Worm (Caenorhabditis elegans): Measurements from ENCODE around the gene F21C10.10.

The F21C10.10 gene

DNA sequence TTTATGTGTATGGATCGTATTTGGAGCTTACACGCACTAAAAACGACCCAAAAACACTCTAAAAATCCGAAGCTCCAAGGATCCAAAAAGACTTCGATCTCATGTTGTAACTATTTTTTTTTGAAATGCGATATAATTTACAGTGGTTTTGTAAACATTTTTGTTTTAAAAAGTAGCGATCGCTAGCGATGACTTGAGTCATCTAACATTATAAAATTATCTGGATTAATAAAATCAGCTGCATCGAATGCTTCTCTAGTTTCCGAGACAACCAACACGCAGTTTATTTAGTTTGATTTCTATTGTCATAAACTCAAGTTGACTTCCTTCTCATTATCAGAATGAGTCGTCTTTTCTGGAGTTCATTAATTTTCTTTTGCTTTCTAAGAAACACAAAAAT lies 36.0 kb downstream of the F21C10.10 start, which contains the start of gene F21C10.1:
F21C10.1 (plus strand) TSS at position 301 of the 400 bp plus-strand sequence.
- TF ChIP-seq pros-1 (tag; optimal IDR thresholded peaks at IDR 0.05) (no peak), lin-11 (tag; optimal IDR thresholded peaks at IDR 0.05) (no peak), nhr-232 (tag; optimal IDR thresholded peaks at IDR 0.05) (no peak), pax-1 (tag; optimal IDR thresholded peaks at IDR 0.05) (no peak), dmd-4 (tag; optimal IDR thresholded peaks at IDR 0.05; ENCODE audit: borderline replicate concordance) (no peak), tbx-2 (tag; optimal IDR thresholded peaks at IDR 0.05) (no peak), ztf-16 (tag; optimal IDR thresholded peaks at IDR 0.05) (no peak), rnt-1 (tag; optimal IDR thresholded peaks at IDR 0.05) (no peak), syd-9 (tag; optimal IDR thresholded peaks at IDR 0.05) (no peak), pag-3 (tag; optimal IDR thresholded peaks at IDR 0.05; ENCODE audit: borderline replicate concordance) (no peak), lim-6 (tag; optimal IDR thresholded peaks at IDR 0.05) (no peak), ref-2 (tag; optimal IDR thresholded peaks at IDR 0.05) (no peak), gmeb-2 (tag; optimal IDR thresholded peaks at IDR 0.05) (no peak), npax-4 (tag; optimal IDR thresholded peaks at IDR 0.05) (no peak), ceh-48 (tag; optimal IDR thresholded peaks at IDR 0.05) (no peak), odd-2 (tag; optimal IDR thresholded peaks at IDR 0.05) (no peak), ceh-34 (tag; optimal IDR thresholded peaks at IDR 0.05) (no peak), ama-1 (optimal IDR thresholded peaks at IDR 0.05) (no peak), ets-4 (tag; optimal IDR thresholded peaks at IDR 0.05) (no peak), T23F11.4 (GFP tag; optimal IDR thresholded peaks at IDR 0.05) (no peak)

DNA sequence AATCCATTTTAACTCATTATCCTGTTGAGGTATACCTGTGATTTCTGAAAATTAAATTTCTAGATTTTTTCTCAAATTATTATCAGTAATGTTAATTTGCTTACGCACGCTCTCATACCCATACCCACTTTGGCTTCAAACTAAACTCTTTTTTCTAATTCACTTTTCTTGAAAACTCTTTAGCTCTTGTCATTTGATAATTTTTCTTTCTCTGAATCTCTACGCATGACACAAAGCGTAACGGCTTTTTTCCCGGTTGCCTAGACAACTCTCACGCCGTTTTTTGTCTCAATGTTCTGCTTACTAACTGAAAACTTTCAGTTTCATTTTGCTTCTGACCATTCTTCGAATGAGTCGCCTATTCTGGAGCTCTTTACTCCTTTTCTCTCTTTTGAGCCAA lies 37.9 kb downstream of the F21C10.10 start, which contains the start of gene B0222.1:
B0222.1 (plus strand) TSS at position 306 of the 400 bp plus-strand sequence.
- TF ChIP-seq mec-3 (tag; optimal IDR thresholded peaks at IDR 0.05; ENCODE audit: borderline replicate concordance), result no peak
- TF ChIP-seq hlh-15 (tag; optimal IDR thresholded peaks at IDR 0.05), result no peak
- no peak for TF ChIP-seq hlh-6 (tag; optimal IDR thresholded peaks at IDR 0.05)
- TF ChIP-seq sox-2 (GFP tag; IDR thresholded peaks at IDR 0.05), result no peak
- TF ChIP-seq unc-55 (GFP tag; optimal IDR thresholded peaks at IDR 0.05), result no peak
- TF ChIP-seq nhr-232 (tag; optimal IDR thresholded peaks at IDR 0.05), result no peak
- no peak for TF ChIP-seq ceh-14 (tag; optimal IDR thresholded peaks at IDR 0.05)
- TF ChIP-seq ceh-18 (tag; optimal IDR thresholded peaks at IDR 0.05), result no peak
- TF ChIP-seq unc-86 (tag; optimal IDR thresholded peaks at IDR 0.05), result no peak
- no peak for TF ChIP-seq ceh-34 (tag; optimal IDR thresholded peaks at IDR 0.05)

DNA sequence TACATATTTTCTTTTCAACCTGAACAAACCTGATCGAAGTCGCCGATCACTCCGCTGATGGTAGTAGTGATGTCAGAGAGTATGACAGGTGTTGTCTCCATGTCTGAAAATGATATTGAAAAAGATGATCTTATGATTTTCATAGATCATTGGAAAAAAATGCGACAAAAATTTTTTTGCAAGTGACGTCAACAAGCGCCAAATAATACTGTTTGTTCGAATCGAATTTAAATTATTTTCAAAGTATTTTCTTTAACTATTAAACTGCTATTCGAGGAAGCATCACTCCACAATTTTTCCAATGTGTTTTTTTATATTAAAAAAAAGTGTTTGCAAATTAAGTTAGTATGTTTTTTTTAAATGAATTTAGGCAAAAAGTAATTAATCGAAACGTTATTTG lies 41.6 kb downstream of the F21C10.10 start, which contains the start of gene pitr-2:
pitr-2 (minus strand) TSS at position 101 of the 400 bp plus-strand sequence.
- TF ChIP-seq odd-2 (tag; optimal IDR thresholded peaks at IDR 0.05) (no peak), T23F11.4 (GFP tag; optimal IDR thresholded peaks at IDR 0.05) (no peak), unc-86 (tag; optimal IDR thresholded peaks at IDR 0.05) (no peak), C08G9.2 (tag; optimal IDR thresholded peaks at IDR 0.05) (no peak), elt-4 (tag; optimal IDR thresholded peaks at IDR 0.05) (no peak), fax-1 (tag; optimal IDR thresholded peaks at IDR 0.05) (no peak), hlh-8 (tag; optimal IDR thresholded peaks at IDR 0.05) (no peak), ttx-3 (tag; optimal IDR thresholded peaks at IDR 0.05) (no peak), ceh-9 (tag; optimal IDR thresholded peaks at IDR 0.05) (no peak), ceh-18 (tag; optimal IDR thresholded peaks at IDR 0.05) (no peak), hlh-15 (tag; optimal IDR thresholded peaks at IDR 0.05) (no peak), K02D7.2 (tag; optimal IDR thresholded peaks at IDR 0.05) (no peak), unc-3 (GFP tag; conservative IDR thresholded peaks at IDR 0.05) (no peak), unc-3 (tag; optimal IDR thresholded peaks at IDR 0.05) (no peak), ceh-48 (tag; optimal IDR thresholded peaks at IDR 0.05) (no peak), ama-1 (optimal IDR thresholded peaks at IDR 0.05) (no peak)

DNA sequence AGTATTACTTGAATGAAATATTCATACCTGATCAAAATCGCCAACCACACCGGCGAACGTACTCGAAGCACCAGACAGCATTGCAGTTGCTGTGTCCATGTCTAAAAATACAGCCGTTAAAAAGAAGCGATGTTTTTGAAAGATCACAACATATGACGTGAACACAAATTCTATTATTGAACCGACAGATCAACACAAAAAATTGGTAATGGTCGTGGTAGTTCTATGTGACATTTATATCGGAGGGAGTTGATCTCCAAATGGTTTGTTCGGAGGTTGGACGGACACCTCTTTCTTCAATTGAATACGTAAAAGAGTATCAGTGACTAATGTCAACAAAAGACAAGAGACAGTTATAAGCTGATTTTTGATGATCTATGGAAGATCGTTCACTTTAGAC lies 45.2 kb downstream of the F21C10.10 start, which contains the start of gene pitr-3:
pitr-3 (minus strand) TSS at position 101 of the 400 bp plus-strand sequence.
- TF ChIP-seq syd-9 (tag; optimal IDR thresholded peaks at IDR 0.05), result no peak
- TF ChIP-seq unc-55 (GFP tag; optimal IDR thresholded peaks at IDR 0.05), result no peak
- TF ChIP-seq unc-86 (tag; optimal IDR thresholded peaks at IDR 0.05), result no peak
- no peak for TF ChIP-seq ahr-1 (tag; optimal IDR thresholded peaks at IDR 0.05)
- no peak for TF ChIP-seq ceh-48 (tag; optimal IDR thresholded peaks at IDR 0.05)
- no peak for TF ChIP-seq hlh-6 (tag; optimal IDR thresholded peaks at IDR 0.05)
- TF ChIP-seq ceh-31 (tag; optimal IDR thresholded peaks at IDR 0.05), result no peak
- TF ChIP-seq lim-6 (tag; optimal IDR thresholded peaks at IDR 0.05), result no peak
- TF ChIP-seq pat-9 (tag; optimal IDR thresholded peaks at IDR 0.05), result no peak
- no peak for TF ChIP-seq ceh-22 (tag; optimal IDR thresholded peaks at IDR 0.05)
- TF ChIP-seq ets-4 (tag; optimal IDR thresholded peaks at IDR 0.05), result no peak
- TF ChIP-seq fax-1 (tag; optimal IDR thresholded peaks at IDR 0.05), result no peak
- TF ChIP-seq ceh-6 (GFP tag; optimal IDR thresholded peaks at IDR 0.05), result no peak
